Fruit fly (Drosophila melanogaster): ENCODE data around the gene Apoltp.

DNA sequence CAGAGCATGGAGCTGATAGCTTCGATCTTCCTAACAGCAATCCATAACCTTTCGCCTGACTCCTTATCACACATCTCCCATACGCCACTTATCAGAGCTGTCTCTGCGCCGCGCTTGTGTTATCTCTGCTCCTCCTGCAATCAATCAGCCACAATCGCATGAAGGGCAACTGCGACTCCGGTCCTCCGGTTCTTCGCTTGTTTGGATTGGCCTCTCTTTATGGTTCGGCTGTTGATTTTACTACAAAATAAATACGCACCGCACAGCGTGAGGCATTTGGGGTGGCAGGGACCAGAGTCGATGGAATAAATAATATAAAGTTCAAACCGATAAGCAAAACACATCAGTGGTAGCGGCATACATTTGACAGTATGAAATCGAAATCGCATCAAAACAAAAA is 881 bp upstream of the Apoltp start:
- TF ChIP-seq usp (GFP tag; optimal IDR thresholded peaks at IDR 0.05): no peak
- no peak for TF ChIP-seq psq (optimal IDR thresholded peaks at IDR 0.05)
- TF ChIP-seq pan (optimal IDR thresholded peaks at IDR 0.05): no peak
- no peak for TF ChIP-seq CG8478 (optimal IDR thresholded peaks at IDR 0.05)
- TF ChIP-seq EcR (GFP tag; optimal IDR thresholded peaks at IDR 0.05): no peak
